Worm (Caenorhabditis elegans) whole organism, L4 larva: ENCODE measurements around the gene octr-1.
A peak's percentile ranks its signal among the peaks of the same experiment; 100 is the strongest.

ENCODE experiments used
- D1046.2 ChIP-seq: fragments of 200-800 bp; sonication (Bioruptor generic); IDR thresholded peaks from 2 replicates; pipeline ENCODE4 v1.3.6; 2022; ENCODE audit warnings: missing genetic modification characterization, missing compliant biosample characterization
- F26F4.8 ChIP-seq: fragments of 200-800 bp; sonication (Bioruptor generic); conservative IDR thresholded peaks from 2 replicates; pipeline ENCODE4 v1.3.6; 2022; ENCODE audit warnings: missing genetic modification characterization, missing compliant biosample characterization
- T26A8.4 ChIP-seq: fragments of 200-800 bp; sonication (Bioruptor generic); IDR thresholded peaks from 2 replicates; pipeline ENCODE4 v1.3.6; 2022; ENCODE audit warnings: missing genetic modification characterization, missing compliant biosample characterization
- Y105C5A.15 ChIP-seq: fragments of 200-800 bp; sonication (Bioruptor generic); IDR thresholded peaks from 2 replicates; pipeline ENCODE4 v1.3.6; 2022; ENCODE audit warnings: missing genetic modification characterization, missing compliant biosample characterization
- aly-2 ChIP-seq: sonication (generic microtip); optimal IDR thresholded peaks from 2 replicates; lab custom pipeline; 2018; ENCODE audit warnings: missing biosample characterization, missing genetic modification characterization
- attf-4 ChIP-seq: sonication (generic microtip); optimal IDR thresholded peaks from 3 replicates; lab custom pipeline; 2017; ENCODE audit warnings: missing biosample characterization, missing genetic modification characterization
- ceh-28 ChIP-seq: fragments of 150-350 bp; optimal IDR thresholded peaks from 2 replicates; lab custom pipeline; 2014; ENCODE audit warnings: missing biosample characterization, missing genetic modification reagents, missing genetic modification characterization
- ces-1 ChIP-seq: fragments of 150-350 bp; sonication (generic microtip); optimal IDR thresholded peaks from 4 replicates; lab custom pipeline; 2014; ENCODE audit warnings: missing biosample characterization, missing genetic modification reagents, missing genetic modification characterization
- daf-12 ChIP-seq: fragments of 150-350 bp; optimal IDR thresholded peaks from 2 replicates; lab custom pipeline; 2014; ENCODE audit warnings: missing biosample characterization, missing genetic modification reagents, missing genetic modification characterization
- dpl-1 ChIP-seq: fragments of 150-350 bp; optimal IDR thresholded peaks from 2 replicates; lab custom pipeline; 2014; ENCODE audit warnings: missing biosample characterization, missing genetic modification reagents, missing genetic modification characterization
- duxl-1 ChIP-seq: sonication (generic microtip); optimal IDR thresholded peaks from 2 replicates; lab custom pipeline; 2016; ENCODE audit warnings: mild to moderate bottlenecking, missing genetic modification characterization, moderate library complexity, missing compliant biosample characterization; ENCODE audit not compliant: poor library complexity
- dve-1 ChIP-seq: sonication (generic microtip); optimal IDR thresholded peaks from 2 replicates; lab custom pipeline; 2017; ENCODE audit warnings: antibody characterized with exemption, mild to moderate bottlenecking, missing genetic modification characterization, missing compliant biosample characterization; ENCODE audit not compliant: insufficient read depth
- hif-1 ChIP-seq, 2 experiments: sonication (generic microtip); optimal IDR thresholded peaks; 2 replicates each; lab custom pipeline; 2016 to 2017; ENCODE audit warnings: missing compliant biosample characterization in 2 of 2, missing genetic modification characterization in 2 of 2, missing genetic modification reagents in 2 of 2, missing genotype in 2 of 2, mild to moderate bottlenecking in 1 of 2
- hmg-1.1 ChIP-seq: fragments of 200-800 bp; sonication (Bioruptor generic); IDR thresholded peaks from 2 replicates; pipeline ENCODE4 v1.3.6; 2022; ENCODE audit warnings: missing genetic modification reagents, missing genetic modification characterization, missing compliant biosample characterization
- lim-7 ChIP-seq: fragments of 200-800 bp; sonication (Bioruptor generic); IDR thresholded peaks from 2 replicates; pipeline ENCODE4 v1.3.6; 2022; ENCODE audit warnings: missing genetic modification characterization, missing compliant biosample characterization
- lin-29 ChIP-seq: fragments of 200-800 bp; sonication (Bioruptor generic); IDR thresholded peaks from 2 replicates; pipeline ENCODE4 v1.3.6; 2022; ENCODE audit warnings: missing genetic modification reagents, missing genetic modification characterization, missing compliant biosample characterization
- lin-38 ChIP-seq: fragments of 200-800 bp; sonication (Bioruptor generic); IDR thresholded peaks from 2 replicates; pipeline ENCODE4 v1.3.6; 2022; ENCODE audit warnings: missing genetic modification reagents, missing genetic modification characterization, missing compliant biosample characterization
- madf-5 ChIP-seq, 2 experiments: fragments of 200-800 bp; sonication (Bioruptor generic); IDR thresholded peaks; 2 replicates each; pipeline ENCODE4 v1.3.6; 2022; ENCODE audit warnings: missing compliant biosample characterization in 2 of 2, missing genetic modification characterization in 2 of 2
- mdl-1 ChIP-seq, 2 experiments: fragments of 150-350 bp in 1 of 2; sonication (generic microtip) in 1 of 2; optimal IDR thresholded peaks; 2 replicates each; lab custom pipeline; 2014 to 2017; ENCODE audit warnings: missing biosample characterization in 2 of 2, missing genetic modification characterization in 2 of 2
- mep-1 ChIP-seq: fragments of 150-350 bp; sonication (generic microtip); optimal IDR thresholded peaks from 3 replicates; lab custom pipeline; 2014; ENCODE audit warnings: missing biosample characterization, missing genetic modification characterization
- mes-2 ChIP-seq: sonication (generic microtip); optimal IDR thresholded peaks from 2 replicates; lab custom pipeline; 2016; ENCODE audit warnings: missing genotype, mild to moderate bottlenecking, missing genetic modification characterization, missing compliant biosample characterization; ENCODE audit not compliant: poor library complexity, severe bottlenecking
- mxl-2 ChIP-seq: fragments of 200-800 bp; sonication (Bioruptor generic); conservative IDR thresholded peaks from 2 replicates; pipeline ENCODE4 v1.3.6; 2022; ENCODE audit warnings: missing genetic modification reagents, missing genetic modification characterization, missing compliant biosample characterization
- nhr-102 ChIP-seq: sonication (generic microtip); optimal IDR thresholded peaks from 2 replicates; lab custom pipeline; 2016; ENCODE audit warnings: mild to moderate bottlenecking, missing genetic modification characterization, moderate library complexity, missing compliant biosample characterization
- nhr-28 ChIP-seq: fragments of 150-350 bp; optimal IDR thresholded peaks from 2 replicates; lab custom pipeline; 2014; ENCODE audit warnings: missing biosample characterization, missing genetic modification characterization
- nhr-42 ChIP-seq: fragments of 200-800 bp; sonication (Bioruptor generic); IDR thresholded peaks from 2 replicates; pipeline ENCODE4 v1.3.6; 2022; ENCODE audit warnings: missing genetic modification characterization, missing compliant biosample characterization
- nhr-48 ChIP-seq: sonication (generic microtip); optimal IDR thresholded peaks from 2 replicates; lab custom pipeline; 2016; ENCODE audit warnings: mild to moderate bottlenecking, missing genetic modification characterization, missing compliant biosample characterization
- nhr-76 ChIP-seq: fragments of 150-350 bp; optimal IDR thresholded peaks from 2 replicates; lab custom pipeline; 2014; ENCODE audit warnings: missing biosample characterization, missing genetic modification characterization
- pqm-1 ChIP-seq: sonication (generic microtip); optimal IDR thresholded peaks from 2 replicates; lab custom pipeline; 2017; ENCODE audit warnings: missing biosample characterization, missing genetic modification characterization
- spr-3 ChIP-seq: fragments of 200-800 bp; sonication (Bioruptor generic); optimal IDR thresholded peaks from 2 replicates; lab custom pipeline; 2018; ENCODE audit warnings: mild to moderate bottlenecking, missing genetic modification characterization, missing compliant biosample characterization
- tra-1 ChIP-seq: fragments of 200-800 bp; sonication (Bioruptor generic); IDR thresholded peaks from 2 replicates; pipeline ENCODE4 v1.3.6; 2022; ENCODE audit warnings: missing genetic modification reagents, missing genetic modification characterization, missing compliant biosample characterization
- unc-130 ChIP-seq: sonication (generic microtip); optimal IDR thresholded peaks from 2 replicates; lab custom pipeline; 2016; ENCODE audit warnings: missing genetic modification reagents, missing genetic modification characterization, missing compliant biosample characterization
- unc-62 ChIP-seq, 3 experiments: fragments of 150-350 bp in 1 of 3; sonication (generic microtip); optimal IDR thresholded peaks in 2 of 3; peaks in 1 of 3; 1 replicate in 1 of 3; 2 replicates in 2 of 3; lab custom pipeline; 2014 to 2017; ENCODE audit warnings: missing biosample characterization in 3 of 3, missing genetic modification characterization in 3 of 3, missing genetic modification reagents in 3 of 3, missing genotype in 1 of 3
- zfp-2 ChIP-seq: sonication (generic microtip); optimal IDR thresholded peaks from 2 replicates; lab custom pipeline; 2016; ENCODE audit warnings: mild to moderate bottlenecking, missing genetic modification characterization, missing compliant biosample characterization
- zip-11 ChIP-seq: fragments of 200-800 bp; sonication (Bioruptor generic); IDR thresholded peaks from 2 replicates; pipeline ENCODE4 v1.3.6; 2022; ENCODE audit warnings: missing genetic modification characterization, missing compliant biosample characterization

Gene octr-1

DNA sequence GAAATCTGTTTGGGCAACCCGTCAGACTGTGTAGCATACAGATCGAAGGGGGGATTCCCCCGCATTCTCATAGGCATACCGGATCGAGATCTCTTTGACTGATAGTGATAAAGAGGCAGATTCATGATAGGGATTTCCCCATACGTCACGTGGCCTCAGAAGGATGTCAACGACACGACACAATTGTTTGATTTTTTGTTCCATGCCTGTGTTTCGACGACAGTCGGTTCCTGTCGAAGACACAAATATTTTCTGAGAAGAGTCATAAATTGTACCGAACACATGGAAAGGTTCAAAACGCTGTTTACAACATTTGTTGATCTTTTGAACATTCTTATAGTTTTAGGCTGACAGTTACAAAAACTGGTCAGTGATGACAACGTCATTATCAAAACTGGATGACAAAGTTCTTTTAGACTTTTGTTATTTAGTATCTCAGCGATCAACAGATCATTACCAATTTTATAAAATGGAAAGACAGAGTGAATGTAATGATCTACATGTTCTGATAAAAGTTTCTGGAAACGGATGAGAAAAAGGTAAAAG is 17.4 kb upstream of the octr-1 start (continued):
- TF ChIP-seq dpl-1 (GFP tag; lab: Kevin White, UChicago) (no peak), zip-11 (no peak), lim-7 (GFP tag; lab: Robert Waterston, UW) (no peak), mep-1 (tag; lab: Kevin White, UChicago) (no peak), ces-1 (no peak), ceh-28 (tag; lab: Kevin White, UChicago) (no peak), zfp-2 (tag; lab: Kevin White, UChicago) (no peak), mdl-1 (tag; optimal IDR thresholded peaks at IDR 0.05; lab: Kevin White, UChicago) (peak; percentile 27 to 81), duxl-1 (tag; lab: Kevin White, UChicago) (no peak), hif-1 (tag; optimal IDR thresholded peaks at IDR 0.05; lab: Kevin White, UChicago) (no peak), F26F4.8 (GFP tag; lab: Robert Waterston, UW) (no peak), lin-38 (GFP tag; lab: Robert Waterston, UW) (no peak), nhr-48 (tag; lab: Kevin White, UChicago) (peak; percentile 86), tra-1 (GFP tag; lab: Robert Waterston, UW) (no peak), mes-2 (no peak), T26A8.4 (GFP tag; lab: Robert Waterston, UW) (no peak), nhr-28 (tag; lab: Kevin White, UChicago) (peak; percentile 41), spr-3 (GFP tag; lab: Kevin White, UChicago) (no peak), aly-2 (tag; lab: Kevin White, UChicago) (no peak), nhr-102 (tag; lab: Kevin White, UChicago) (no peak)
- TF ChIP-seq, all 104 proteins: peak for 10

DNA sequence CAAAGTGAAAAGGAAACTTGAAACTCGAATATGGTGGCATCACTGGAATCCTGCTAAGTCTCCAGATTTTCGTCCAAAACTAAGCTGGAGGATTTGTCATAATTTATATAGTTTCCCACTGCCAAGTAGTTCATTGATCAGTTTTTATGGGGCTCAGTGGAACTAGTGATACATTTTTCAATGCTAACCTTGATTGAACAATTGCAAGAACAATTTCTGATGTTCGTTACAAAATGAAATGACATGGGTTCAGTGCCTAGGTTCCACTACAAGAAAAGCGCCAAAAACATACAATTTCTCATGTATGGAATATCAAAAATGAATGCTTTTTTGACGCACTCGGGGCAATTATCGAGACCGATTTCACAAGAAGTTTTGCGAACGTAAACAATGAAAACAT is 10.7 kb upstream of the octr-1 start:
- TF ChIP-seq dve-1 (tag; lab: Kevin White, UChicago) = no peak
- no peak for TF ChIP-seq madf-5 (GFP tag; IDR thresholded peaks at IDR 0.05; lab: Robert Waterston, UW)
- TF ChIP-seq nhr-42 = no peak
- TF ChIP-seq attf-4 (tag; lab: Kevin White, UChicago) = no peak
- peak in 1 of 2 experiments; percentile 91 for TF ChIP-seq unc-62 (GFP tag; optimal IDR thresholded peaks at IDR 0.05 in 1 of 2; lab: Kevin White, UChicago)
- no peak for TF ChIP-seq unc-62 (tag; optimal IDR thresholded peaks at IDR 0.05; lab: Kevin White, UChicago)

DNA sequence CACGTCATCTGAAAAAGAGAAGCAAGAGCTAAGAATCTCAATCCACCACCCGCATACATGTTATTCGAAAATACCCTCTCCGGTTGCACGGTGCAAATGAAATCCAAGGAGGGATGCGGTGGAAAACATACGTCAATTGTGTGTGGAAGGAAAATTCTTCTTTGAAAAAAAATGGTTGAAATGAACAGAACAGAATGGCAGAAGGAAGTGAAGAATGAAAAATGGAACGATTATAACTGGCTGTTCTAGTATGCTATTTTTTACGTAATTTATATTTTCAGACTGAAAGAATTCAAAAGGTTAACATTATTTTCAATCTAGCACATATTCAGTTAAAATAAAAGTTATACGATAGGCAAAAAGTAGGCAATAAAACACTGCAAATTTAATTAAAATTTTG is 4.9 kb upstream of the octr-1 start:
- TF ChIP-seq pqm-1 (tag; lab: Kevin White, UChicago) (no peak), unc-62 (GFP tag; optimal IDR thresholded peaks at IDR 0.05 in 1 of 2; lab: Kevin White, UChicago) (peak in 1 of 2 experiments; percentile 94), unc-62 (tag; optimal IDR thresholded peaks at IDR 0.05; lab: Kevin White, UChicago) (no peak), daf-12 (tag; lab: Kevin White, UChicago) (no peak), unc-130 (GFP tag; lab: Kevin White, UChicago) (no peak), mxl-2 (GFP tag; lab: Robert Waterston, UW) (no peak)

DNA sequence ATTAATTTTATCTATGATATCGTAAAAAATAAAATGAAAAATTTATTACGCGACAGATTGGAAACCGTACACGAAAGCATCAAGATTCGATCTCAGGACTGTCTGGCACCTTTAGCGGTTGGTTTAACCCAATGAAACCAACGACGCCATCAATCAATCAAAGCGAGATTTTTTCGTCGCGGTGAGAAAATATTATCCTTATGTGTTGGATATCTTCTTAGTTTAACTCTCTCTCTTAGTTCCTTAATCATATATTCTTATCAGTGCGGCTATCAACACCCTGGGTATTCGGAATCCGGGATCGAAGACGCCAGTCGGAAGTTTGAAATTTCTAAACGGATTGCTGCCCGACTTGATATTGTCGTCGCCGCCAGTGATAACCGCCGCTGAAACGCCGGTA is 6.0 kb downstream of the octr-1 start:
- no peak for TF ChIP-seq mep-1 (tag; lab: Kevin White, UChicago)
- TF ChIP-seq T26A8.4 (GFP tag; lab: Robert Waterston, UW) = no peak
- TF ChIP-seq lim-7 (GFP tag; lab: Robert Waterston, UW) = no peak
- no peak for TF ChIP-seq hmg-1.1 (GFP tag; lab: Robert Waterston, UW)
- TF ChIP-seq lin-29 (GFP tag; lab: Robert Waterston, UW) = no peak
- no peak for TF ChIP-seq mxl-2 (GFP tag; lab: Robert Waterston, UW)
- TF ChIP-seq Y105C5A.15 (GFP tag; lab: Robert Waterston, UW) = no peak
- no peak for TF ChIP-seq D1046.2
- TF ChIP-seq nhr-76 (tag; lab: Kevin White, UChicago) = no peak
